Worm (Caenorhabditis elegans) whole organism, midembryonic: ENCODE measurements around the gene cat-4.

ENCODE experiments used
- T22C8.4 ChIP-seq: fragments of 200-800 bp; sonication (Bioruptor generic); IDR thresholded peaks from 2 replicates; pipeline ENCODE4 v1.3.6; 2022; ENCODE audit warnings: missing genetic modification characterization, missing compliant biosample characterization
- cog-1 ChIP-seq: sonication (generic microtip); optimal IDR thresholded peaks from 2 replicates; lab custom pipeline; 2016; ENCODE audit warnings: missing genetic modification characterization, missing compliant biosample characterization
- flt-1 ChIP-seq: fragments of 200-800 bp; sonication (Bioruptor generic); IDR thresholded peaks from 2 replicates; pipeline ENCODE4 v1.3.6; 2022; ENCODE audit warnings: missing genetic modification characterization, missing compliant biosample characterization
- klf-2 ChIP-seq: fragments of 200-800 bp; sonication (Bioruptor generic); conservative IDR thresholded peaks from 2 replicates; pipeline ENCODE4 v1.3.6; 2022; ENCODE audit warnings: missing genetic modification reagents, missing genetic modification characterization, missing compliant biosample characterization
- med-1 ChIP-seq: sonication (generic microtip); optimal IDR thresholded peaks from 2 replicates; lab custom pipeline; 2017; ENCODE audit warnings: missing genetic modification characterization, mild to moderate bottlenecking, missing compliant biosample characterization, antibody characterized with exemption, missing genetic modification reagents; ENCODE audit not compliant: insufficient read depth
- ref-1 ChIP-seq: fragments of 200-800 bp; sonication (Bioruptor generic); conservative IDR thresholded peaks from 2 replicates; pipeline ENCODE4 v1.3.6; 2022; ENCODE audit warnings: missing genetic modification reagents, missing genetic modification characterization, missing compliant biosample characterization
- tab-1 ChIP-seq: fragments of 200-800 bp; sonication (Bioruptor generic); IDR thresholded peaks from 2 replicates; pipeline ENCODE4 v1.3.6; 2022; ENCODE audit warnings: missing genetic modification characterization, missing compliant biosample characterization
- ztf-23 ChIP-seq: fragments of 200-800 bp; sonication (Bioruptor generic); IDR thresholded peaks from 2 replicates; pipeline ENCODE4 v1.3.6; 2022; ENCODE audit warnings: missing genetic modification reagents, missing genetic modification characterization, missing compliant biosample characterization
- ztf-29 ChIP-seq: fragments of 200-800 bp; sonication (Bioruptor generic); IDR thresholded peaks from 2 replicates; pipeline ENCODE4 v1.3.6; 2022; ENCODE audit warnings: missing genetic modification reagents, missing genetic modification characterization, missing compliant biosample characterization

cat-4 gene

DNA sequence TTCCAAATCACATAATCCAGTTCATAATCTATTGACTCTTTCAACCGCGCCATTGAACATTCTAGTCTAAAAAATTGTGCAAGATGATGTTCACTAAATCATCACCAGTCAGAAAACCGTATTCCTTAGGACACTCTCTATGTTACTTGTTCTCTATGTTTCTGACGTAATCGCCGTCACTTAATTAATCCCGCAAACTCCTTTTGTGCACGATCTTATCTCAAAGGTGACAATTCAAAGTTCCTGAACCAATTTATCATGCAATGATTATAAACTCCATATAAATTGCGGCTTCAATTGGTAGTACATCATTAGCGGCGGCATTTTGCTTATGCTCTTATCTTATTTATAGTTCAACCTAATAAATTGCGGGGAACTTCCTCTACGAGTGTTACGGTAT, 1.9 kb upstream of the cat-4 start:
- TF ChIP-seq ztf-23 (GFP tag; lab: Robert Waterston, UW) (no peak), cog-1 (tag; lab: Kevin White, UChicago) (no peak), ztf-29 (GFP tag; lab: Robert Waterston, UW) (no peak), T22C8.4 (GFP tag; lab: Robert Waterston, UW) (no peak), med-1 (GFP tag; lab: Kevin White, UChicago) (no peak), tab-1 (GFP tag; lab: Robert Waterston, UW) (no peak)

DNA sequence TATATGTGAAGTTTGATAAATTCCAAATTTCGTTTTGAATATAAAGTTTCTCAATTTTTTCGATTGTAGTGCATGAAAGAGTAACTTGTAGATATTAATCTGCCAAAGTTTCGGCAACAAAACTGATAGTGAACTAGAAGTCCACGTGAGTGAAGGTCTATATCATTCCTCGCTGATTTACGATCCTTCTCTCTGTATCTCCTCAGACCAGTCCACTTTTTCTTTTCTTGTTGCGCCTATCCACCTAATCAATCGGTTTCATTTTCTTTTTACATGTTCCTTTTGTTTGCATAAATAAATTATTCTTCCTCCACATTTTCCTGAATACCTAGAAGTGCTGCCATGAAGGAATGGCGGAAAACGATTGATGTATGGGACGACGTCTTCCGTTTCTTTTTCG, 540 bp upstream of the cat-4 start:
- TF ChIP-seq ref-1 (GFP tag; lab: Robert Waterston, UW) (no peak), flt-1 (no peak), ztf-29 (GFP tag; lab: Robert Waterston, UW) (no peak), ztf-23 (GFP tag; lab: Robert Waterston, UW) (no peak), med-1 (GFP tag; lab: Kevin White, UChicago) (no peak), klf-2 (GFP tag; lab: Robert Waterston, UW) (no peak), cog-1 (tag; lab: Kevin White, UChicago) (no peak), tab-1 (GFP tag; lab: Robert Waterston, UW) (no peak), T22C8.4 (GFP tag; lab: Robert Waterston, UW) (no peak)

DNA sequence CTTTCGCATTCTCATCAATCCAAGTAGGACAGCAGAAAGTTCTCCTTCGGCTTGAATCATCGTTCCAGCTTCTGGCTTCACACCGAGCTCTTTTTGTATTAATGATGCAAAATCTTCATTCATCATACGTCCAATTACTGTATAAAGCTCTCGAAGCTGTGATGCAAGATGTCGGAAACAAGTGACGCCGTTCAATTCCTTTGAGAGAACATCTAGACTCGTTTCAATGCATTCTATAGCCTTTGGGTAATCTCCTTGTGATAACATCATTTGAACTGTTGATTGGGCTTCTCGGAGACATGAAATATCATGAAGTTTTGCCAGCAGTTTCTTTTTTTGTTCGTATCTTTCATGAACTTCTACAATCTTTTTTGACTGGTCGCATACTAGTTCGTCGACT, 3.8 kb downstream of the cat-4 start:
- TF ChIP-seq ztf-29 (GFP tag; lab: Robert Waterston, UW) (no peak), med-1 (GFP tag; lab: Kevin White, UChicago) (no peak), T22C8.4 (GFP tag; lab: Robert Waterston, UW) (no peak), flt-1 (no peak), klf-2 (GFP tag; lab: Robert Waterston, UW) (no peak), cog-1 (tag; lab: Kevin White, UChicago) (no peak), tab-1 (GFP tag; lab: Robert Waterston, UW) (no peak), ref-1 (GFP tag; lab: Robert Waterston, UW) (no peak), ztf-23 (GFP tag; lab: Robert Waterston, UW) (no peak)

DNA sequence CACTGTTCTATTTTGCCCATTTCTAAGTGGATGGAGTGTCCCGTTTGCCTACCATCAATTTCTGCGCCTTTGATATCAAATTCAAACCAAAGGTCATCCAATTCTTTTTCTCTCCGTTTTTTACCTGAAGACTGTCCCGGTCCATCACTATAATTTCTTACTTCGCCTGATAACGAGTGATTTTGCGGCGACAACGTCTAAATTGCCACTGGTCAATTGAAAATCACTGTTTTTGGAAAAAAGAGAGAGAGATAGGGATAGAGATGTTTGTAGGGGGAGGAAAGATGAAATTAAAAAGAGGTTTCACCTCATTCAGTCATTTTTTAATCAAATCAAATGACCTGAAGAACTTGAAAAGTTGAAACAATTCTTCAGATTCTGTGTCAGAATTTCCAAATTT, 6.8 kb downstream of the cat-4 start:
- TF ChIP-seq ztf-29 (GFP tag; lab: Robert Waterston, UW) (no peak), cog-1 (tag; lab: Kevin White, UChicago) (no peak), flt-1 (no peak), ref-1 (GFP tag; lab: Robert Waterston, UW) (no peak), T22C8.4 (GFP tag; lab: Robert Waterston, UW) (no peak), tab-1 (GFP tag; lab: Robert Waterston, UW) (no peak), med-1 (GFP tag; lab: Kevin White, UChicago) (no peak), ztf-23 (GFP tag; lab: Robert Waterston, UW) (no peak), klf-2 (GFP tag; lab: Robert Waterston, UW) (no peak)

DNA sequence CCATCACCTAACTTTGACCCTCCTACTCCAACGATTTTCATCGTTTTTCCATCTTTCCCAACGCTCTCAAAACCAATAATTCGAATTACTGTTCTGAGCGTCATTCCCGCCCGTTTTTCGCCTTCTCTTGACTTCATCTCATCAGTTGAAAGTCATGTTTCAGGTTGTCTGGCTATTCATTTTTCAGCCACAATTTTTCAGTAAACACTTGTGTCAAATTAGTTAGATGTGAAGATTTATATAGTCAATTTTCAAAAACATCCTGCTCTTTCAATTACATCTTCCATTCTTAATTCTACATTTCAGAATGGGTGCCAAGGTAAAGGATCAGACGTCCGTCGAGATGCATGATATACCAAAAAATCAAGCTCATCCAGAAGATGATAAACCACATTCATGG, 7.9 kb downstream of the cat-4 start, which contains the start of gene del-6:
TSS of gene del-6 (plus strand) at position 301 of the 400 bp plus-strand sequence.
- TF ChIP-seq ztf-29 (GFP tag; lab: Robert Waterston, UW), result no peak

DNA sequence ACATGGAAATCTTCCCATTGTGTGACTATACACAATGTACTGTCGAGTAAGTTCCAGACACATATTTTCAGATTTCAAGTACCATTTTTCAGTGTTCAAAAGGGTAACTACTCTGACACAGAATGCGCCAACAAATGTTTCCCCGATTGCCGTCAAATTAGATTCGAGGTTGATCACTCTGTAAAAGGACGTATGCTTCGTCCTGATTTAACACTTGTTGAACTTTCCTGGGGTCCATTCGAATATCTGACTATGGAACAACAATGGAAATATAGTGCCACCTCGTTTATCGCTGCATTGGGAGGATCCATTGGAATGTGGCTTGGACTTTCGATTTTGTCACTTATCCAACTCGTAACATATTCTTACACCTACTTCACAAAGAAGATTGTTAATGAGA, 9.5 kb downstream of the cat-4 start:
- no peak for TF ChIP-seq ztf-23 (GFP tag; lab: Robert Waterston, UW)
- no peak for TF ChIP-seq tab-1 (GFP tag; lab: Robert Waterston, UW)
- TF ChIP-seq ztf-29 (GFP tag; lab: Robert Waterston, UW), result no peak
- TF ChIP-seq flt-1, result no peak
- TF ChIP-seq T22C8.4 (GFP tag; lab: Robert Waterston, UW), result no peak
- no peak for TF ChIP-seq ref-1 (GFP tag; lab: Robert Waterston, UW)
- TF ChIP-seq klf-2 (GFP tag; lab: Robert Waterston, UW), result no peak
- TF ChIP-seq cog-1 (tag; lab: Kevin White, UChicago), result no peak
- TF ChIP-seq med-1 (GFP tag; lab: Kevin White, UChicago), result no peak

DNA sequence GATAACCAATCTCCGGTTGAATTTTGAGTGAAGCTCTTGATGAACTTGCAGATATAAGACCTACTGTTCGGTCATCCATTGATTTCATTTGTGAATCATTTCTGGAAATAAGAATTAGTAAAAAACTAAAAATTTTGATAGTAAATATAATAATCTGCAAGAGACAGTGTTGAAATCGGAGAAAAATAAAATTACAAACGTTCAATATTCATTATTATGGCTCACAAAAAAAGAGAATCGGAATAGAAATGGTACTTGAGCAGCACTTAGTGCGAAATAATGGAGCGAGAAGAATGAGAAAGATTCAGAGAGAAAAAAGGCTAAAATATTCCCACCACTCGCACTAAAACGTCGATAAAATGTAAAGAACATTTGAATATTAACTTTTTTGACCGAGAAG, 11.6 kb downstream of the cat-4 start, which contains the start of gene vps-54:
TSS of gene vps-54 (minus strand) at position 101 of the 400 bp plus-strand sequence.
- TF ChIP-seq ztf-23 (GFP tag; lab: Robert Waterston, UW), result no peak
- no peak for TF ChIP-seq klf-2 (GFP tag; lab: Robert Waterston, UW)
- no peak for TF ChIP-seq ztf-29 (GFP tag; lab: Robert Waterston, UW)
- TF ChIP-seq tab-1 (GFP tag; lab: Robert Waterston, UW), result no peak
- no peak for TF ChIP-seq med-1 (GFP tag; lab: Kevin White, UChicago)
- TF ChIP-seq cog-1 (tag; lab: Kevin White, UChicago), result no peak
- no peak for TF ChIP-seq ref-1 (GFP tag; lab: Robert Waterston, UW)
- TF ChIP-seq T22C8.4 (GFP tag; lab: Robert Waterston, UW), result no peak

DNA sequence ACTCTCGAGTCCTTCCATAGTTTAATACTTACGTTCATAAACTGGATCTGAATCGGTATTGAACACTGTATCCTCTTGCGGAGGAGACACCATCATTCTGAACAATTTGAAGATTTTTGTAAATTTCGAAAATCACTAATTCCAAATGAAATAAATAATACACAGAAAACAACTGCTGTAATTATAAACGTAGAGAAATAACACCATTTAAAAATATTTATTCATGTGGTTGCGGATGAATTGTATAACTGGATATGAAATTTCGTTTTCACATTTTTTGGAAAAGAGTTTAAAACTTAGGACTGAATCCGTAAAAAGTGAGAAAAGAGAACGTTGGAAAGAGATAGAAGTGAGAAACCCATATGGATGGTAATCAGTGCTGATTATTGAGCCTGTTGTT, 13.5 kb downstream of the cat-4 start, which contains the start of gene mics-1:
TSS of gene mics-1 (minus strand) at position 101 of the 400 bp plus-strand sequence.
- TF ChIP-seq med-1 (GFP tag; lab: Kevin White, UChicago) (no peak), flt-1 (no peak), tab-1 (GFP tag; lab: Robert Waterston, UW) (no peak), ztf-23 (GFP tag; lab: Robert Waterston, UW) (no peak), T22C8.4 (GFP tag; lab: Robert Waterston, UW) (no peak), klf-2 (GFP tag; lab: Robert Waterston, UW) (no peak), ztf-29 (GFP tag; lab: Robert Waterston, UW) (no peak), cog-1 (tag; lab: Kevin White, UChicago) (no peak), ref-1 (GFP tag; lab: Robert Waterston, UW) (no peak)

DNA sequence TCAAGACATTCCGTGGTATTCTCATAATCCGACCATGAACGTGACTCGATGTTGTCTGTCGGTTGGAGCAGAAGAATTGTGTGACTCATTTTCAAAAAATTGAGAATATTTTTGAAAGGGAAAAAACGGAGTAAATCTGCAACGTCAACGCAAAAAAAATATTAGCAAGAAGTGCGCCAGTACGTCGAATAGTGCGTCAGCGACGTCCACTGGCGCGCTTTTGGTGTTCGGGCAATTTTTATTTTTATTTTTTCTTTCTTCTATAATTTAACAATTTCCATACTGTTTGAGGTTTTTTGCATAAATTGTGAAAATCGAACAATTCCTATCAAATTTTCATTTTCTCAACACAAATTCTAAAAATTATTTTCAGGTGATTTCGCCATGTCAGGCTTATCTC, 14.3 kb downstream of the cat-4 start, which contains the start of the genes erh-1 and lpd-9:
TSS of gene erh-1 (minus strand) at position 204 of the 400 bp plus-strand sequence.
TSS of gene lpd-9 (plus strand) at position 368 of the 400 bp plus-strand sequence.
- TF ChIP-seq med-1 (GFP tag; lab: Kevin White, UChicago) (peak; percentile 33), ztf-23 (GFP tag; lab: Robert Waterston, UW) (0 out of 2 replicates have a peak, but pooled peaks have one; percentile 45), cog-1 (tag; lab: Kevin White, UChicago) (no peak), flt-1 (no peak)
